Worm (Caenorhabditis elegans) whole organism, L2 larva: Measurements from ENCODE around the gene ZK742.4.

Experiments
- R02D3.7 ChIP-seq: fragments of 150-350 bp; optimal IDR thresholded peaks from 2 replicates; lab custom pipeline; 2014; ENCODE audit warnings: missing biosample characterization, missing genetic modification characterization
- ama-1 ChIP-seq: fragments of 150-350 bp; optimal IDR thresholded peaks from 2 replicates; lab custom pipeline; 2018; ENCODE audit warnings: inconsistent platforms
- elt-1 ChIP-seq: fragments of 150-350 bp; optimal IDR thresholded peaks from 2 replicates; lab custom pipeline; 2014; ENCODE audit warnings: missing biosample characterization, missing genetic modification characterization
- lin-39 ChIP-seq: fragments of 150-350 bp; optimal IDR thresholded peaks from 2 replicates; lab custom pipeline; 2014; ENCODE audit warnings: missing biosample characterization, missing genetic modification reagents, missing genetic modification characterization
- mab-5 ChIP-seq: fragments of 150-350 bp; optimal IDR thresholded peaks from 2 replicates; lab custom pipeline; 2014; ENCODE audit warnings: missing biosample characterization, missing genetic modification characterization
- nhr-129 ChIP-seq: fragments of 150-350 bp; optimal IDR thresholded peaks from 2 replicates; lab custom pipeline; 2014; ENCODE audit warnings: missing biosample characterization, missing genetic modification characterization
- nhr-6 ChIP-seq: fragments of 150-350 bp; optimal IDR thresholded peaks from 2 replicates; lab custom pipeline; 2014; ENCODE audit warnings: missing biosample characterization, missing genetic modification characterization
- unc-55 ChIP-seq: fragments of 150-350 bp; sonication (generic microtip); optimal IDR thresholded peaks from 3 replicates; lab custom pipeline; 2014; ENCODE audit warnings: missing biosample characterization, missing genetic modification reagents, missing genetic modification characterization
- ztf-4 ChIP-seq: fragments of 150-350 bp; optimal IDR thresholded peaks from 2 replicates; lab custom pipeline; 2014; ENCODE audit warnings: missing biosample characterization, missing genetic modification characterization

Gene ZK742.4

ce11 chrV:7761906-7762305 is 49.7 kb downstream of the ZK742.4 start:
- TF ChIP-seq nhr-129 (tag; lab: Kevin White, UChicago): no peak
- TF ChIP-seq R02D3.7 (tag; lab: Kevin White, UChicago): no peak
- TF ChIP-seq unc-55 (GFP tag; lab: Kevin White, UChicago): no peak
- TF ChIP-seq elt-1 (tag; lab: Kevin White, UChicago): no peak
- no peak for TF ChIP-seq lin-39 (tag; lab: Kevin White, UChicago)
- TF ChIP-seq mab-5 (tag; lab: Kevin White, UChicago): no peak
- no peak for TF ChIP-seq ama-1 (lab: Kevin White, UChicago)
- TF ChIP-seq ztf-4: no peak
- no peak for TF ChIP-seq nhr-6
